Fruit fly (Drosophila melanogaster) whole organism, embryonic: ENCODE results near the gene Cp16.
A peak's percentile ranks its signal among the peaks of the same experiment; 100 is the strongest.

ENCODE experiments used
- ATbp ChIP-seq: fragments of 200-800 bp; sonication (Bioruptor generic); optimal IDR thresholded peaks from 2 replicates; lab custom pipeline; 2017; ENCODE audit warnings: missing biosample characterization, mild to moderate bottlenecking, missing genetic modification characterization, missing genetic modification reagents
- Asciz ChIP-seq: fragments of 200-800 bp; sonication (Bioruptor generic); optimal IDR thresholded peaks from 2 replicates; lab custom pipeline; 2017; ENCODE audit warnings: missing biosample characterization, mild to moderate bottlenecking, missing genetic modification characterization, missing genetic modification reagents
- Awh ChIP-seq: fragments of 200-800 bp; sonication (Bioruptor generic); IDR thresholded peaks from 2 replicates; pipeline ENCODE4, ENCODE4 v1.3.6; 2022; ENCODE audit warnings: missing biosample characterization, missing genetic modification characterization
- Blimp-1 ChIP-seq: fragments of 200-800 bp; sonication (Bioruptor generic); optimal IDR thresholded peaks from 3 replicates; lab custom pipeline; 2018; ENCODE audit warnings: missing biosample characterization, missing genetic modification characterization, mild to moderate bottlenecking, moderate library complexity, missing genetic modification reagents
- C15 ChIP-seq: fragments of 200-800 bp; sonication (Bioruptor generic); IDR thresholded peaks from 3 replicates; pipeline ENCODE4 v1.3.6; 2022; ENCODE audit warnings: missing biosample characterization, missing genetic modification characterization
- CG10267 ChIP-seq: fragments of 200-800 bp; sonication (Bioruptor generic); optimal IDR thresholded peaks from 2 replicates; lab custom pipeline; 2018; ENCODE audit warnings: missing biosample characterization, mild to moderate bottlenecking, missing genetic modification characterization, moderate library complexity
- CG10979 ChIP-seq: fragments of 200-800 bp; sonication (Bioruptor generic); optimal IDR thresholded peaks from 2 replicates; lab custom pipeline; 2018; ENCODE audit warnings: missing biosample characterization, mild to moderate bottlenecking, missing genetic modification characterization, moderate library complexity
- CG12155 ChIP-seq: fragments of 200-800 bp; sonication (Bioruptor generic); optimal IDR thresholded peaks from 3 replicates; lab custom pipeline; 2016; ENCODE audit warnings: missing biosample characterization, missing genetic modification characterization
- CG12391 ChIP-seq: fragments of 200-800 bp; sonication (Bioruptor generic); optimal IDR thresholded peaks from 3 replicates; lab custom pipeline; 2018; ENCODE audit warnings: missing biosample characterization, mild to moderate bottlenecking, missing genetic modification characterization, moderate library complexity
- CG13775 ChIP-seq: fragments of 200-800 bp; sonication (Bioruptor generic); optimal IDR thresholded peaks from 3 replicates; lab custom pipeline; 2017; ENCODE audit warnings: missing biosample characterization, mild to moderate bottlenecking, missing genetic modification characterization
- CG14667 ChIP-seq: fragments of 200-800 bp; sonication (Bioruptor generic); IDR thresholded peaks from 2 replicates; pipeline ENCODE4 v1.3.6; 2022; ENCODE audit warnings: missing biosample characterization, missing genetic modification characterization
- CG1647 ChIP-seq: fragments of 200-800 bp; sonication (Bioruptor generic); optimal IDR thresholded peaks from 3 replicates; lab custom pipeline; 2016; ENCODE audit warnings: missing biosample characterization, missing genetic modification characterization
- CG17359 ChIP-seq: fragments of 200-800 bp; sonication (Bioruptor generic); optimal IDR thresholded peaks from 3 replicates; lab custom pipeline; 2018; ENCODE audit warnings: missing biosample characterization, mild to moderate bottlenecking, missing genetic modification characterization, moderate library complexity
- CG17361 ChIP-seq: fragments of 200-800 bp; sonication (Bioruptor generic); IDR thresholded peaks from 3 replicates; pipeline ENCODE4 v1.3.6; 2022; ENCODE audit warnings: missing biosample characterization, missing genetic modification characterization
- CG30431 ChIP-seq: fragments of 200-800 bp; sonication (Bioruptor generic); optimal IDR thresholded peaks from 2 replicates; lab custom pipeline; 2017; ENCODE audit warnings: missing biosample characterization, missing genetic modification characterization
- CG3065 ChIP-seq: fragments of 200-800 bp; sonication (Bioruptor generic); optimal IDR thresholded peaks from 2 replicates; lab custom pipeline; 2016; ENCODE audit warnings: missing biosample characterization, missing genetic modification characterization
- CG31388 ChIP-seq: fragments of 200-800 bp; sonication (Bioruptor generic); optimal IDR thresholded peaks from 2 replicates; lab custom pipeline; 2016; ENCODE audit warnings: missing biosample characterization, missing genetic modification characterization
- CG3407 ChIP-seq: fragments of 200-800 bp; sonication (Bioruptor generic); optimal IDR thresholded peaks from 2 replicates; lab custom pipeline; 2018; ENCODE audit warnings: missing biosample characterization, mild to moderate bottlenecking, missing genetic modification characterization
- CG6254 ChIP-seq: fragments of 200-800 bp; sonication (Bioruptor generic); optimal IDR thresholded peaks from 3 replicates; lab custom pipeline; 2017; ENCODE audit warnings: mild to moderate bottlenecking, missing biosample characterization, missing genetic modification reagents, missing genetic modification characterization
- CG6689 ChIP-seq: fragments of 200-800 bp; sonication (Bioruptor generic); IDR thresholded peaks from 2 replicates; pipeline ENCODE4 v1.3.6; 2022; ENCODE audit warnings: missing biosample characterization, missing genetic modification characterization
- CG6765 ChIP-seq: fragments of 200-800 bp; sonication (Bioruptor generic); optimal IDR thresholded peaks from 3 replicates; lab custom pipeline; 2017; ENCODE audit warnings: missing biosample characterization, mild to moderate bottlenecking, missing genetic modification characterization
- CG8089 ChIP-seq: fragments of 200-800 bp; sonication (Bioruptor generic); optimal IDR thresholded peaks from 3 replicates; lab custom pipeline; 2016; ENCODE audit warnings: missing biosample characterization, missing genetic modification characterization
- CG8478 ChIP-seq: fragments of >200 bp; optimal IDR thresholded peaks from 2 replicates; lab custom pipeline; 2018
- CG9727 ChIP-seq: fragments of 200-800 bp; sonication (Bioruptor generic); optimal IDR thresholded peaks from 3 replicates; lab custom pipeline; 2017; ENCODE audit warnings: missing biosample characterization, mild to moderate bottlenecking, missing genetic modification characterization
- Dad ChIP-seq: fragments of 200-800 bp; sonication (Bioruptor generic); optimal IDR thresholded peaks from 3 replicates; lab custom pipeline; 2016; ENCODE audit warnings: missing biosample characterization, missing genetic modification characterization
- Elba2 ChIP-seq: fragments of 200-800 bp; sonication (Bioruptor generic); optimal IDR thresholded peaks from 3 replicates; lab custom pipeline; 2016; ENCODE audit warnings: missing biosample characterization, missing genetic modification characterization
- Gsc ChIP-seq: fragments of 200-800 bp; sonication (Bioruptor generic); IDR thresholded peaks from 2 replicates; pipeline ENCODE4 v1.3.6; 2022; ENCODE audit warnings: missing biosample characterization, missing genetic modification characterization
- Mes4 ChIP-seq: fragments of 200-800 bp; sonication (Bioruptor generic); optimal IDR thresholded peaks from 2 replicates; lab custom pipeline; 2016; ENCODE audit warnings: missing biosample characterization, missing genetic modification characterization
- NFAT ChIP-seq: fragments of 200-800 bp; sonication (Bioruptor generic); IDR thresholded peaks from 2 replicates; pipeline ENCODE4 v1.3.6; 2022; ENCODE audit warnings: missing biosample characterization, missing genetic modification characterization
- Rfx ChIP-seq: fragments of 200-800 bp; sonication (Bioruptor generic); IDR thresholded peaks from 2 replicates; pipeline ENCODE4 v1.3.6; 2022; ENCODE audit warnings: missing biosample characterization, missing genetic modification characterization
- Trl ChIP-seq, 3 experiments: fragments of >200 bp in 2 of 3; fragments of 200-800 bp in 1 of 3; sonication (Bioruptor generic) in 1 of 3; optimal IDR thresholded peaks; 2 replicates in 1 of 3; 3 replicates in 2 of 3; lab custom pipeline; 2016 to 2017; ENCODE audit warnings: missing biosample characterization in 1 of 3, missing genetic modification characterization in 1 of 3
- Vsx1 ChIP-seq: fragments of 200-800 bp; sonication (Bioruptor generic); optimal IDR thresholded peaks from 2 replicates; lab custom pipeline; 2017; ENCODE audit warnings: missing biosample characterization, mild to moderate bottlenecking, missing genetic modification characterization, missing genetic modification reagents
- Xrp1 ChIP-seq: fragments of 200-800 bp; sonication (Bioruptor generic); IDR thresholded peaks from 2 replicates; pipeline ENCODE4 v1.3.6; 2022; ENCODE audit warnings: missing biosample characterization, missing genetic modification characterization
- chif ChIP-seq, 2 experiments: fragments of 200-800 bp; sonication (Bioruptor generic); optimal IDR thresholded peaks; 3 replicates each; lab custom pipeline; 2016; ENCODE audit warnings: missing biosample characterization in 2 of 2, missing genetic modification characterization in 2 of 2
- fd64A ChIP-seq: fragments of 200-800 bp; sonication (Bioruptor generic); optimal IDR thresholded peaks from 3 replicates; lab custom pipeline; 2018; ENCODE audit warnings: missing biosample characterization, mild to moderate bottlenecking, missing genetic modification characterization
- inv ChIP-seq: fragments of 200-800 bp; sonication (Bioruptor generic); IDR thresholded peaks from 2 replicates; pipeline ENCODE4 v1.3.6; 2022; ENCODE audit warnings: missing biosample characterization, missing genetic modification characterization; ENCODE audit not compliant: partially characterized antibody
- lmd ChIP-seq: fragments of 200-800 bp; sonication (Bioruptor generic); IDR thresholded peaks from 2 replicates; pipeline ENCODE4 v1.3.6; 2022; ENCODE audit warnings: missing biosample characterization, missing genetic modification characterization
- maf-S ChIP-seq: fragments of 200-800 bp; sonication (Bioruptor generic); optimal IDR thresholded peaks from 2 replicates; lab custom pipeline; 2016; ENCODE audit warnings: missing biosample characterization, missing genetic modification characterization
- nau ChIP-seq: fragments of 200-800 bp; sonication (Bioruptor generic); optimal IDR thresholded peaks from 3 replicates; lab custom pipeline; 2017; ENCODE audit warnings: missing biosample characterization, mild to moderate bottlenecking, missing genetic modification characterization, missing genetic modification reagents
- odd ChIP-seq: fragments of 200-800 bp; sonication (Bioruptor generic); optimal IDR thresholded peaks from 2 replicates; lab custom pipeline; 2017; ENCODE audit warnings: missing biosample characterization, mild to moderate bottlenecking, missing genetic modification characterization
- pan ChIP-seq, 4 experiments: fragments of >200 bp in 3 of 4; fragments of 200-800 bp in 1 of 4; sonication (Bioruptor generic) in 1 of 4; optimal IDR thresholded peaks in 3 of 4; IDR thresholded peaks in 1 of 4; 2 replicates each; pipeline versions ENCODE4 v1.3.6 to Lab custom; 2017 to 2022; ENCODE audit warnings: missing biosample characterization in 2 of 4, missing genetic modification characterization in 2 of 4, mixed read lengths in 1 of 4
- peb ChIP-seq: fragments of 200-800 bp; sonication (Bioruptor generic); IDR thresholded peaks from 2 replicates; pipeline ENCODE4 v1.3.6; 2022; ENCODE audit warnings: missing biosample characterization, missing genetic modification characterization
- pum ChIP-seq: fragments of 200-800 bp; sonication (Bioruptor generic); optimal IDR thresholded peaks from 2 replicates; lab custom pipeline; 2016; ENCODE audit warnings: missing biosample characterization, missing genetic modification characterization
- run ChIP-seq: fragments of 200-800 bp; sonication (Bioruptor generic); optimal IDR thresholded peaks from 3 replicates; lab custom pipeline; 2018; ENCODE audit warnings: missing biosample characterization, mild to moderate bottlenecking, missing genetic modification characterization
- sd ChIP-seq: fragments of 200-800 bp; sonication (Bioruptor generic); optimal IDR thresholded peaks from 3 replicates; lab custom pipeline; 2018; ENCODE audit warnings: missing biosample characterization, mild to moderate bottlenecking, missing genetic modification characterization, moderate library complexity
- z ChIP-seq: fragments of 200-800 bp; sonication (Bioruptor generic); IDR thresholded peaks from 3 replicates; pipeline ENCODE4 v1.3.6; 2022; ENCODE audit warnings: missing biosample characterization, missing genetic modification characterization
- zen ChIP-seq: fragments of 200-800 bp; sonication (Bioruptor generic); optimal IDR thresholded peaks from 3 replicates; lab custom pipeline; 2018; ENCODE audit warnings: missing biosample characterization, mild to moderate bottlenecking, missing genetic modification characterization, moderate library complexity

The Cp16 gene

dm6 chr3L:8770616-8771229 is 39.0 kb downstream of the Cp16 start (continued):
- TF ChIP-seq Blimp-1 (GFP tag; lab: Kevin White, UChicago) = peak; percentile 28
- TF ChIP-seq Awh (GFP tag; lab: Robert Waterston, UW) = peak; percentile 88
- no peak for TF ChIP-seq Gsc
- peak; percentile 17; the same call in 1 of the 2 replicates for TF ChIP-seq Rfx (GFP tag; lab: Robert Waterston, UW)
- peak; percentile 21 for TF ChIP-seq fd64A (GFP tag; lab: Kevin White, UChicago)
- peak; percentile 51 for TF ChIP-seq ATbp (GFP tag; lab: Kevin White, UChicago)
- 0 out of 3 replicates have a peak, but pooled peaks have one; percentile 52 for TF ChIP-seq z
- TF ChIP-seq NFAT (GFP tag; lab: Robert Waterston, UW) = no peak
- TF ChIP-seq CG31388 (GFP tag; lab: Kevin White, UChicago) = no peak
- no peak for TF ChIP-seq CG13775 (GFP tag; lab: Kevin White, UChicago)
- TF ChIP-seq odd (GFP tag; lab: Kevin White, UChicago) = peak; percentile 1
- no peak for TF ChIP-seq CG30431 (GFP tag; lab: Kevin White, UChicago)
- TF ChIP-seq Mes4 (GFP tag; lab: Kevin White, UChicago) = no peak
- no peak for TF ChIP-seq CG3065
- no peak for TF ChIP-seq sd (tag; lab: Kevin White, UChicago)
- TF ChIP-seq CG6689 (GFP tag; lab: Robert Waterston, UW) = no peak
- peak; percentile 5 for TF ChIP-seq CG17359 (tag; lab: Kevin White, UChicago)
- TF ChIP-seq CG14667 (GFP tag; lab: Robert Waterston, UW) = no peak
- no peak for TF ChIP-seq CG8478 (lab: Kevin White, UChicago)
- TF ChIP-seq CG3407 (GFP tag; lab: Kevin White, UChicago) = peak; percentile 1

- TF ChIP-seq C15 (GFP tag; lab: Robert Waterston, UW) (0 out of 3 replicates have a peak, but pooled peaks have one; percentile 15), Mes4 (GFP tag; lab: Kevin White, UChicago) (peak; percentile 66), Xrp1 (GFP tag; lab: Robert Waterston, UW) (peak; percentile 88), chif (GFP tag; optimal IDR thresholded peaks at IDR 0.05; lab: Kevin White, UChicago) (peak; percentile 77 to 78), CG8089 (GFP tag; lab: Kevin White, UChicago) (peak; percentile 59), maf-S (GFP tag; lab: Kevin White, UChicago) (peak; percentile 51), lmd (GFP tag; lab: Robert Waterston, UW) (peak; percentile 68), CG12155 (GFP tag; lab: Kevin White, UChicago) (peak; percentile 55), pan (optimal IDR thresholded peaks at IDR 0.05; lab: Kevin White, UChicago) (no peak), pan (GFP tag; optimal IDR thresholded peaks at IDR 0.05 in 1 of 2, IDR thresholded peaks at IDR 0.05 in 1 of 2) (peak in 1 of 2 experiments; percentile 86), CG1647 (GFP tag; lab: Kevin White, UChicago) (no peak), CG17361 (peak; percentile 86), Trl (optimal IDR thresholded peaks at IDR 0.05; lab: Kevin White, UChicago) (no peak), Trl (GFP tag; optimal IDR thresholded peaks at IDR 0.05; lab: Kevin White, UChicago) (peak; percentile 7), inv (GFP tag; lab: Robert Waterston, UW) (no peak), CG12391 (tag; lab: Kevin White, UChicago) (peak; percentile 85), nau (GFP tag; lab: Kevin White, UChicago) (peak; percentile 43), Asciz (peak; percentile 77), CG10979 (tag; lab: Kevin White, UChicago) (peak; percentile 85), run (tag; lab: Kevin White, UChicago) (peak; percentile 57), CG6254 (GFP tag; lab: Kevin White, UChicago) (peak; percentile 62), Elba2 (GFP tag; lab: Kevin White, UChicago) (no peak), CG6765 (no peak), zen (no peak), CG10267 (tag; lab: Kevin White, UChicago) (peak; percentile 83), Dad (GFP tag; lab: Kevin White, UChicago) (peak; percentile 5), Vsx1 (peak; percentile 8), peb (GFP tag; lab: Robert Waterston, UW) (no peak; the same call in 1 of the 2 replicates), CG9727 (peak; percentile 68), pum (GFP tag; lab: Kevin White, UChicago) (no peak)
Observed at dm6 chr3L:8772998-8773684, 41.4 kb downstream of the Cp16 start.
